Worm (Caenorhabditis elegans): ENCODE measurements around the gene K08D12.8.

K08D12.8 gene

DNA sequence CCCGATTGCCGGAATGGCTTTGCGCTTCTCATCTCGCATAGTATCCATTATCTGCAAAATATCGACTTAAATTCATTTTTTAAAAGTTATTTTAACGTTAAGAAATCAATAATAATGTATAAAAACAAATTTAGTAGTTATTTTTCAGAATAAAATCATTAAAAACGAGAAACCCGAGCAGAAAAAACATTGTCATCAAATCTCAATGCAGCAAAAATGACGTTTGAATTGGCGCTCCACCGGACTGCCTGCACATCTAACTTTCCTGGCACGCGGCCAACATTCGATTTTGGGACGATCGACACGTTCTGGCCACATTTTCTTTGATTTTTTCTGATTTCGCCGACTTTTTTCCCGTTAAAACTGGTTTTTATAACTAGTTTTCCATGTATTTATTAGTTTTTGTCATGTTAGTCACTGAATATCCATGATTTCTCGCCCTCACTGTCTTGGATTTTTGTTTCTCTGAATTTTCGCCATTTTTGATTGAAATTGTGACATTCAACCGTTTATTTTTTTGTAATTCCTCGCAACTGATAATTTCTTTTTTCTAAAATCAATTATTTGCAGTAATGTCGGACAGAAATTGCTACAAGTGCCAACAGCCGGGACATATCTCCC lies 16.2 kb upstream of the K08D12.8 start, which contains the start of the genes pbs-1 and K08D12.3 (continued):
- TF ChIP-seq zfp-2 (tag; optimal IDR thresholded peaks at IDR 0.05) (peak; percentile 93), ceh-20 (GFP tag; IDR thresholded peaks at IDR 0.05) (no peak), snpc-1.2 (GFP tag; IDR thresholded peaks at IDR 0.05) (0 out of 2 replicates have a peak, but pooled peaks have one; percentile 40), dpl-1 (GFP tag; optimal IDR thresholded peaks at IDR 0.05) (peak; percentile 93), nhr-111 (GFP tag; optimal IDR thresholded peaks at IDR 0.05) (no peak), D1046.2 (GFP tag; IDR thresholded peaks at IDR 0.05) (no peak), ZK546.5 (tag; optimal IDR thresholded peaks at IDR 0.05) (peak; percentile 57 to 92), Y105C5A.15 (GFP tag; IDR thresholded peaks at IDR 0.05) (no peak), zip-11 (GFP tag; IDR thresholded peaks at IDR 0.05) (no peak), fkh-10 (GFP tag; optimal IDR thresholded peaks at IDR 0.05) (no peak), lsy-2 (tag; optimal IDR thresholded peaks at IDR 0.05) (peak in 1 of 2 experiments; percentile 92), dve-1 (tag; optimal IDR thresholded peaks at IDR 0.05; ENCODE audit: insufficient read depth) (peak; percentile 88), lin-15B (tag; optimal IDR thresholded peaks at IDR 0.05) (no peak), nhr-237 (tag; optimal IDR thresholded peaks at IDR 0.05) (no peak), spr-1 (tag; optimal IDR thresholded peaks at IDR 0.05) (no peak), lin-13 (GFP tag; optimal IDR thresholded peaks at IDR 0.05) (peak; percentile 59), php-3 (GFP tag; IDR thresholded peaks at IDR 0.05) (no peak), duxl-1 (tag; optimal IDR thresholded peaks at IDR 0.05; ENCODE audit: poor library complexity) (peak; percentile 6), Y5F2A.4 (GFP tag; optimal IDR thresholded peaks at IDR 0.05) (no peak), tra-1 (GFP tag; IDR thresholded peaks at IDR 0.05) (no peak), nhr-25 (tag; optimal IDR thresholded peaks at IDR 0.05; ENCODE audit: borderline replicate concordance, insufficient read depth) (peak; percentile 48), lin-39 (tag; optimal IDR thresholded peaks at IDR 0.05) (no peak), saeg-2 (GFP tag; IDR thresholded peaks at IDR 0.05) (peak; percentile 52; the same call in 1 of the 2 replicates), nhr-77 (tag; optimal IDR thresholded peaks at IDR 0.05) (peak; percentile 14), unc-39 (tag; optimal IDR thresholded peaks at IDR 0.05) (no peak), mes-2 (tag; optimal IDR thresholded peaks at IDR 0.05; ENCODE audit: poor library complexity, severe bottlenecking) (peak; percentile 83), F49E8.2 (tag; optimal IDR thresholded peaks at IDR 0.05; ENCODE audit: borderline replicate concordance) (no peak), Y48G9A.11 (GFP tag; IDR thresholded peaks at IDR 0.05) (no peak), arid-1 (GFP tag; conservative IDR thresholded peaks at IDR 0.05) (0 out of 2 replicates have a peak, but pooled peaks have one; percentile 17), dmd-8 (GFP tag; IDR thresholded peaks at IDR 0.05) (no peak), nhr-6 (tag; optimal IDR thresholded peaks at IDR 0.05) (peak; percentile 62), daf-12 (tag; optimal IDR thresholded peaks at IDR 0.05) (no peak), nhr-48 (tag; optimal IDR thresholded peaks at IDR 0.05) (peak; percentile 6), mep-1 (tag; optimal IDR thresholded peaks at IDR 0.05) (peak; percentile 81), nhr-76 (tag; optimal IDR thresholded peaks at IDR 0.05) (no peak), nhr-11 (tag; optimal IDR thresholded peaks at IDR 0.05) (peak; percentile 40), lin-38 (GFP tag; IDR thresholded peaks at IDR 0.05) (peak; percentile 81), ceh-28 (tag; optimal IDR thresholded peaks at IDR 0.05) (no peak), dmd-9 (GFP tag; IDR thresholded peaks at IDR 0.05) (no peak), fos-1 (tag; optimal IDR thresholded peaks at IDR 0.05) (no peak), F37D6.2 (tag; optimal IDR thresholded peaks at IDR 0.05) (no peak), ctbp-1 (GFP tag; IDR thresholded peaks at IDR 0.05) (0 out of 2 replicates have a peak, but pooled peaks have one; percentile 44), zfp-3 (GFP tag; conservative IDR thresholded peaks at IDR 0.05) (no peak), jun-1 (tag; optimal IDR thresholded peaks at IDR 0.05) (no peak), vab-7 (GFP tag; IDR thresholded peaks at IDR 0.05) (no peak), cey-2 (tag; optimal IDR thresholded peaks at IDR 0.05; ENCODE audit: borderline replicate concordance, insufficient read depth) (no peak), aha-1 (tag) (peak; percentile 71), ztf-7 (tag; optimal IDR thresholded peaks at IDR 0.05) (peak; percentile 35), mxl-3 (GFP tag; optimal IDR thresholded peaks at IDR 0.05) (peak; percentile 94), hlh-11 (tag; optimal IDR thresholded peaks at IDR 0.05) (peak; percentile 79)
